Fruit fly (Drosophila melanogaster) whole organism, adult: Measurements from ENCODE around the gene Qsox4.
A peak's percentile ranks its signal among the peaks of the same experiment; 100 is the strongest.

Experiments used
- CG11617 ChIP-seq: fragments of 200-800 bp; sonication (Bioruptor generic); optimal IDR thresholded peaks from 2 replicates; lab custom pipeline; 2017; ENCODE audit warnings: mild to moderate bottlenecking, missing biosample characterization, missing genetic modification reagents, missing genetic modification characterization
- CG12768 ChIP-seq: fragments of 200-800 bp; sonication (Bioruptor generic); optimal IDR thresholded peaks from 2 replicates; lab custom pipeline; 2017; ENCODE audit warnings: missing biosample characterization, missing genetic modification characterization, mild to moderate bottlenecking, moderate library complexity, missing genetic modification reagents
- CG14711 ChIP-seq: fragments of 200-800 bp; sonication (Bioruptor generic); optimal IDR thresholded peaks from 2 replicates; lab custom pipeline; 2018; ENCODE audit warnings: missing biosample characterization, mild to moderate bottlenecking, missing genetic modification characterization, moderate library complexity
- CG1620 ChIP-seq: fragments of 200-800 bp; sonication (Bioruptor generic); optimal IDR thresholded peaks from 2 replicates; lab custom pipeline; 2016; ENCODE audit warnings: missing biosample characterization, missing genetic modification characterization
- CG33017 ChIP-seq: fragments of 200-800 bp; sonication (Bioruptor generic); optimal IDR thresholded peaks from 2 replicates; lab custom pipeline; 2018; ENCODE audit warnings: missing biosample characterization, mild to moderate bottlenecking, missing genetic modification characterization, moderate library complexity
- CG5204 ChIP-seq: fragments of 200-800 bp; sonication (Bioruptor generic); optimal IDR thresholded peaks from 2 replicates; lab custom pipeline; 2016; ENCODE audit warnings: missing biosample characterization, missing genetic modification characterization
- CG7045 ChIP-seq: fragments of 200-800 bp; sonication (Bioruptor generic); optimal IDR thresholded peaks from 2 replicates; lab custom pipeline; 2017; ENCODE audit warnings: missing biosample characterization, mild to moderate bottlenecking, missing genetic modification characterization
- CG7101 ChIP-seq: fragments of 200-800 bp; sonication (Bioruptor generic); optimal IDR thresholded peaks from 2 replicates; lab custom pipeline; 2018; ENCODE audit warnings: missing biosample characterization, mild to moderate bottlenecking, missing genetic modification characterization, moderate library complexity
- Clk ChIP-seq: fragments of 200-800 bp; sonication (Bioruptor generic); optimal IDR thresholded peaks from 2 replicates; lab custom pipeline; 2017; ENCODE audit warnings: missing biosample characterization, missing genetic modification characterization
- Crg-1 ChIP-seq: fragments of 200-800 bp; sonication (Bioruptor generic); optimal IDR thresholded peaks from 2 replicates; lab custom pipeline; 2016; ENCODE audit warnings: missing biosample characterization, missing genetic modification characterization
- Hr96 ChIP-seq: fragments of 200-800 bp; sonication (Bioruptor generic); optimal IDR thresholded peaks from 2 replicates; lab custom pipeline; 2016; ENCODE audit warnings: missing biosample characterization, missing genetic modification characterization
- Mnt ChIP-seq: fragments of 200-800 bp; sonication (Bioruptor generic); optimal IDR thresholded peaks from 2 replicates; lab custom pipeline; 2016; ENCODE audit warnings: missing biosample characterization, mild to moderate bottlenecking, missing genetic modification characterization
- bab1 ChIP-seq: fragments of 200-800 bp; sonication (Bioruptor generic); optimal IDR thresholded peaks from 3 replicates; lab custom pipeline; 2019; ENCODE audit warnings: missing biosample characterization, mild to moderate bottlenecking, missing genetic modification characterization, moderate library complexity
- cic ChIP-seq: fragments of 200-800 bp; sonication (Bioruptor generic); optimal IDR thresholded peaks from 2 replicates; lab custom pipeline; 2017; ENCODE audit warnings: missing biosample characterization, mild to moderate bottlenecking, missing genetic modification characterization, moderate library complexity
- cnc ChIP-seq, 2 experiments: fragments of >200 bp; optimal IDR thresholded peaks; 2 replicates each; lab custom pipeline; 2017
- kay ChIP-seq: fragments of 200-800 bp; sonication (Bioruptor generic); peaks from one replicate; lab custom pipeline; 2016; ENCODE audit warnings: missing biosample characterization, missing genetic modification characterization, borderline replicate concordance
- ovo ChIP-seq: fragments of 200-800 bp; sonication (Bioruptor generic); optimal IDR thresholded peaks from 2 replicates; lab custom pipeline; 2016; ENCODE audit warnings: missing biosample characterization, missing genetic modification characterization
- pad ChIP-seq: fragments of 200-800 bp; sonication (Bioruptor generic); optimal IDR thresholded peaks from 3 replicates; lab custom pipeline; 2017; ENCODE audit warnings: missing biosample characterization, missing genetic modification characterization, mild to moderate bottlenecking, moderate library complexity, missing genetic modification reagents
- tj ChIP-seq: fragments of 200-800 bp; sonication (Bioruptor generic); optimal IDR thresholded peaks from 3 replicates; lab custom pipeline; 2017; ENCODE audit warnings: missing biosample characterization, mild to moderate bottlenecking, missing genetic modification characterization, moderate library complexity
- toe ChIP-seq: fragments of 200-800 bp; sonication (Bioruptor generic); optimal IDR thresholded peaks from 2 replicates; lab custom pipeline; 2016; ENCODE audit warnings: missing biosample characterization, missing genetic modification characterization

Gene Qsox4

DNA sequence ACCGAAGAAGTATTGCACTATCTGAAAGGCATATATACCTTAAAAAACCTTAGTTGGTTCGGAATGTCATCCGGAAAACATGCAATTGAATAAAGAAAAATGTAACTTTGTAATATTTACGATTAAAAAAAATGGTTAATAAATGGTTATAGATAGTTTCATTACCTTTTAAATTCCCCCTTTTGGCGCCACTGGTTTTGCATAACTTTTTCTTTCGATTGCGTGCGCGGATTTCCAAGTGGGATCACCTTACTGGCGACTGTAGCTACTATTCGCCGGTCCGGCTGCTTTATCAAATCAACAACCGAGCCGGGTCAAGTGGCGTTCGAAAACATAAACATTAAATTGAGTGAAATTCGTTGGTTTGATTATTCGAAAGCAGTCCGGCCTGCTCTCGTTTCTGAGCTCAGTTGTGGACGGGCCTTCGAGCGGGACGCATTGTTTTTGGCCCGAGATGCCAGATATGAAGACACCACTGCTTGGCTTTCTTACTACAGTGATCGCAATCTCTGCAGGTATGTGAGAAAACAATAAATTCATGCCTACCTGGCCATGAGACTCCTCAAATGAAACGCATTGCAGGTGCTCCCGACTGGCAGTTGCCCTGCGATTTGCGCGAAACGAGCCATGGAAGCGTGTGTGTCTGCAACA is 1.9 kb downstream of the Qsox4 start, which contains the start of gene Gba1b:
Gba1b (plus strand) TSS at position 422 of the 651 bp plus-strand sequence.
- TF ChIP-seq ovo (GFP tag; lab: Kevin White, UChicago), result no peak
- TF ChIP-seq CG7045 (GFP tag; lab: Kevin White, UChicago), result no peak
- TF ChIP-seq toe (GFP tag; lab: Kevin White, UChicago), result no peak
- TF ChIP-seq CG5204 (GFP tag; lab: Kevin White, UChicago), result no peak
- no peak for TF ChIP-seq kay (GFP tag; lab: Kevin White, UChicago)
- TF ChIP-seq CG11617, result no peak
- TF ChIP-seq tj (GFP tag; lab: Kevin White, UChicago), result no peak
- no peak for TF ChIP-seq Hr96 (GFP tag; lab: Kevin White, UChicago)
- no peak for TF ChIP-seq CG1620 (GFP tag; lab: Kevin White, UChicago)
- no peak for TF ChIP-seq Clk
- no peak for TF ChIP-seq pad
- no peak for TF ChIP-seq Crg-1 (GFP tag; lab: Kevin White, UChicago)
- TF ChIP-seq CG33017, result no peak

dm6 chr3R:23709508-23710208 is 7.1 kb downstream of the Qsox4 start, which contains the start of gene CG10301:
CG10301 (plus strand) TSS chr3R:23710158.
- TF ChIP-seq CG5204 (GFP tag; lab: Kevin White, UChicago) (no peak), tj (GFP tag; lab: Kevin White, UChicago) (no peak), pad (no peak), Crg-1 (GFP tag; lab: Kevin White, UChicago) (no peak), CG7101 (tag; lab: Kevin White, UChicago) (no peak), kay (GFP tag; lab: Kevin White, UChicago) (no peak), bab1 (GFP tag; lab: Kevin White, UChicago) (no peak), CG1620 (GFP tag; lab: Kevin White, UChicago) (no peak), CG14711 (tag; lab: Kevin White, UChicago) (no peak), cnc (optimal IDR thresholded peaks at IDR 0.05; lab: Kevin White, UChicago) (no peak), CG11617 (no peak), toe (GFP tag; lab: Kevin White, UChicago) (no peak), cic (GFP tag; lab: Kevin White, UChicago) (no peak), ovo (GFP tag; lab: Kevin White, UChicago) (no peak), Mnt (GFP tag; lab: Kevin White, UChicago) (no peak), Hr96 (GFP tag; lab: Kevin White, UChicago) (no peak), CG7045 (GFP tag; lab: Kevin White, UChicago) (no peak), CG12768 (GFP tag; lab: Kevin White, UChicago) (no peak), Clk (no peak)

DNA sequence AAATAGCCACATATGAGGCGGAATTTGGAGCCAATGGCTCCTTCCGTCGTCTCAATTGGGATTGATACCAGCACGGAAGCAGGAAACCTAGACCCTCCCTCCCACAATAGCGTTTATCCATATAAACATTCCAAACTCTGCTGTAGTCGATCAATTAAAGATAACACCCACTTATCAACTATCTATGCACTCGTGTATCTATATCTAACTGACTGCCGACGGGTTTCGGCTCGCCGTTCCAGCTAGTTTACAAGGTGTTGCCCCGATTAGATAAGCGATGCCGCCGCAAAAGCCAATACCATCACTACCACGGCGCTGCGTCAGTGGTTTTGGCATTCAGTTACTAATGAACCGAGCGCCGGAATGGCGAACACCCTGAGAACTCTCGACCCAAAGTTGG is 8.6 kb downstream of the Qsox4 start, which contains the start of gene CG10300:
CG10300 (plus strand) TSS at position 333 of the 400 bp plus-strand sequence.
- TF ChIP-seq Crg-1 (GFP tag; lab: Kevin White, UChicago) (no peak), ovo (GFP tag; lab: Kevin White, UChicago) (no peak), cic (GFP tag; lab: Kevin White, UChicago) (peak; percentile 53), CG12768 (GFP tag; lab: Kevin White, UChicago) (peak; percentile 7)

DNA sequence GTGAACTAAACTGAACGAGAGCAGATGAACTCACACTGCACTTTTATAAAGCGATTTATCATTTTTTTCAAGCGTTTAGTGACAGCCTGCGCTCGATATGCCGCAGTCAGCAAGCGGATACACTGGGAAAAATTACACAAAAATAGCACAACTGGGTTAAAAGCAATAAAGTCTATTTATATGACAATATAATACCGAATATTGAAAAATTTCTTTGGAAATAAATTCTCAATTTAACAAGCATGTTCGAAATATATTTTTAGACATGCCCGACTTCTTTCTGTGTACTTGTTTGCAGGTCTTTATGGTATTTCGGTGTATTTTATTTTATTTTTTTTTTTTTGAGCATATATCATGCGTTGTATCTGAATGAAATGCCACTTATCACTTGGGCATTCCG is 11.3 kb downstream of the Qsox4 start:
- no peak for TF ChIP-seq CG12768 (GFP tag; lab: Kevin White, UChicago)
- TF ChIP-seq CG14711 (tag; lab: Kevin White, UChicago), result peak; percentile 22
- TF ChIP-seq toe (GFP tag; lab: Kevin White, UChicago), result no peak
- peak; percentile 11 for TF ChIP-seq tj (GFP tag; lab: Kevin White, UChicago)
- TF ChIP-seq ovo (GFP tag; lab: Kevin White, UChicago), result no peak
- TF ChIP-seq CG33017, result no peak
- peak; percentile 4 for TF ChIP-seq bab1 (GFP tag; lab: Kevin White, UChicago)

- TF ChIP-seq kay (GFP tag; lab: Kevin White, UChicago), result peak; percentile 47
- TF ChIP-seq Mnt (GFP tag; lab: Kevin White, UChicago), result no peak
Measured at dm6 chr3R:23714852-23715251, 12.3 kb downstream of the Qsox4 start.

DNA sequence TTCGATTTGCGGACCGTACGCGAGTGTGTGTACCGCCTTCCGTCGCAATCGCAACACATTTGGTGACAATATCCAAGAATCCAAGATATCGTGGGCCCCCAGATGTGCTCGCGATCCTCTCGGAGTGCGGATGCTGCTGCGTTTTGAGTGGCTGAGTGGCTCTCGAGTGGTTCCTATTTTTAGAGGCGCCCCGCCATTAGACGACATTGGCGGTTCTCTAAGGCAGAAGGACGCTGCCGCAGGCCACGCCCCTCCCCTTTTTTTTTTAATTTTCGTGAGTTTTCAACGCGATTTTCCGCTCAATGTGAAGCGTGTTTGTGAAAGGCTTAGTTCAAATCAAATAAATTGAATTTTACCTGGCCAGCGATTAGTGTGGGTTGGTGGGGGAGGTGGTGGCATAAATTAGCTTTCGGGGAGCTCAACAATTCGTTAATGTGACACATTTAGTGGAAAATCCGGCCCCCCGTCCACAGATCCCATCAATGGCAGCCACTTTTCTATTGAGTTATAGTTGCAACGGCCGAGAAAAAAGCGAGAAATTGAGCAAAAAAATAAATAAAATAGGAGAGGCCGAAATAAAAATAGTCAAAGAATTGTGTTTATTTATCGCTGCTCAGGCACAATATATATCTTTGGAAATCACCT is 15.9 kb downstream of the Qsox4 start, which contains the start of gene nau:
nau (minus strand) TSS at position 61 of the 645 bp plus-strand sequence.
- TF ChIP-seq kay (GFP tag; lab: Kevin White, UChicago) (no peak), cic (GFP tag; lab: Kevin White, UChicago) (no peak), CG7045 (GFP tag; lab: Kevin White, UChicago) (no peak), ovo (GFP tag; lab: Kevin White, UChicago) (no peak), toe (GFP tag; lab: Kevin White, UChicago) (no peak), Clk (no peak), CG14711 (tag; lab: Kevin White, UChicago) (no peak), CG12768 (GFP tag; lab: Kevin White, UChicago) (no peak), cnc (optimal IDR thresholded peaks at IDR 0.05; lab: Kevin White, UChicago) (no peak), Hr96 (GFP tag; lab: Kevin White, UChicago) (no peak), CG1620 (GFP tag; lab: Kevin White, UChicago) (no peak), tj (GFP tag; lab: Kevin White, UChicago) (no peak), bab1 (GFP tag; lab: Kevin White, UChicago) (no peak), Mnt (GFP tag; lab: Kevin White, UChicago) (no peak), CG11617 (no peak), CG33017 (no peak), CG7101 (tag; lab: Kevin White, UChicago) (no peak)
